Worm (Caenorhabditis elegans): ENCODE data around the gene nhr-47.

nhr-47 gene

ce11 chrV:5513630-5514378, 8.8 kb downstream of the nhr-47 start, which contains the start of the genes hpo-15 and mms-19:
TSS of gene hpo-15 (minus strand) at chrV:5513830.
TSS of gene mms-19 (plus strand) at chrV:5514348.
- no peak for TF ChIP-seq cog-1 (tag; optimal IDR thresholded peaks at IDR 0.05)
- no peak for TF ChIP-seq T22C8.4 (GFP tag; IDR thresholded peaks at IDR 0.05)
- no peak for TF ChIP-seq tab-1 (GFP tag; IDR thresholded peaks at IDR 0.05)
- TF ChIP-seq ztf-23 (GFP tag; IDR thresholded peaks at IDR 0.05) = no peak
- TF ChIP-seq klf-2 (GFP tag; conservative IDR thresholded peaks at IDR 0.05) = no peak

ce11 chrV:5521735-5522241, 16.7 kb downstream of the nhr-47 start, which contains the start of gene hir-1:
TSS of gene hir-1 (plus strand) at chrV:5522139.
- TF ChIP-seq cog-1 (tag; optimal IDR thresholded peaks at IDR 0.05) (no peak), ref-1 (GFP tag; conservative IDR thresholded peaks at IDR 0.05) (no peak), klf-2 (GFP tag; conservative IDR thresholded peaks at IDR 0.05) (no peak), med-1 (GFP tag; optimal IDR thresholded peaks at IDR 0.05; ENCODE audit: insufficient read depth) (no peak), T22C8.4 (GFP tag; IDR thresholded peaks at IDR 0.05) (no peak), tab-1 (GFP tag; IDR thresholded peaks at IDR 0.05) (no peak), flt-1 (GFP tag; IDR thresholded peaks at IDR 0.05) (no peak), ztf-29 (GFP tag; IDR thresholded peaks at IDR 0.05) (no peak), ztf-23 (GFP tag; IDR thresholded peaks at IDR 0.05) (no peak)

ce11 chrV:5523260-5523659, 18.2 kb downstream of the nhr-47 start:
- no peak for TF ChIP-seq klf-2 (GFP tag; conservative IDR thresholded peaks at IDR 0.05)
- no peak for TF ChIP-seq ref-1 (GFP tag; conservative IDR thresholded peaks at IDR 0.05)
- TF ChIP-seq tab-1 (GFP tag; IDR thresholded peaks at IDR 0.05) = no peak
- no peak for TF ChIP-seq cog-1 (tag; optimal IDR thresholded peaks at IDR 0.05)
- TF ChIP-seq ztf-29 (GFP tag; IDR thresholded peaks at IDR 0.05) = no peak
- no peak for TF ChIP-seq med-1 (GFP tag; optimal IDR thresholded peaks at IDR 0.05; ENCODE audit: insufficient read depth)
- no peak for TF ChIP-seq flt-1 (GFP tag; IDR thresholded peaks at IDR 0.05)
- TF ChIP-seq T22C8.4 (GFP tag; IDR thresholded peaks at IDR 0.05) = no peak
- TF ChIP-seq ztf-23 (GFP tag; IDR thresholded peaks at IDR 0.05) = no peak

ce11 chrV:5525208-5525607, 20.2 kb downstream of the nhr-47 start:
- TF ChIP-seq ztf-23 (GFP tag; IDR thresholded peaks at IDR 0.05) (no peak), T22C8.4 (GFP tag; IDR thresholded peaks at IDR 0.05) (no peak), cog-1 (tag; optimal IDR thresholded peaks at IDR 0.05) (no peak)

ce11 chrV:5527694-5528093, 22.6 kb downstream of the nhr-47 start:
- no peak for TF ChIP-seq ztf-29 (GFP tag; IDR thresholded peaks at IDR 0.05)
- TF ChIP-seq ztf-23 (GFP tag; IDR thresholded peaks at IDR 0.05) = no peak
- TF ChIP-seq tab-1 (GFP tag; IDR thresholded peaks at IDR 0.05) = no peak
- TF ChIP-seq flt-1 (GFP tag; IDR thresholded peaks at IDR 0.05) = no peak
- no peak for TF ChIP-seq ref-1 (GFP tag; conservative IDR thresholded peaks at IDR 0.05)
- no peak for TF ChIP-seq T22C8.4 (GFP tag; IDR thresholded peaks at IDR 0.05)
- TF ChIP-seq cog-1 (tag; optimal IDR thresholded peaks at IDR 0.05) = no peak
- no peak for TF ChIP-seq klf-2 (GFP tag; conservative IDR thresholded peaks at IDR 0.05)
- TF ChIP-seq med-1 (GFP tag; optimal IDR thresholded peaks at IDR 0.05; ENCODE audit: insufficient read depth) = no peak

ce11 chrV:5533755-5534154, 28.7 kb downstream of the nhr-47 start, which contains the start of gene grl-1:
TSS of gene grl-1 (minus strand) at chrV:5533855.
- TF ChIP-seq ztf-23 (GFP tag; IDR thresholded peaks at IDR 0.05) = no peak
- no peak for TF ChIP-seq med-1 (GFP tag; optimal IDR thresholded peaks at IDR 0.05; ENCODE audit: insufficient read depth)
- no peak for TF ChIP-seq klf-2 (GFP tag; conservative IDR thresholded peaks at IDR 0.05)
- TF ChIP-seq flt-1 (GFP tag; IDR thresholded peaks at IDR 0.05) = no peak
- TF ChIP-seq tab-1 (GFP tag; IDR thresholded peaks at IDR 0.05) = no peak
- TF ChIP-seq ztf-29 (GFP tag; IDR thresholded peaks at IDR 0.05) = no peak

ce11 chrV:5535774-5536173, 30.7 kb downstream of the nhr-47 start, which contains the start of gene C24G6.8:
TSS of gene C24G6.8 (minus strand) at chrV:5535874.
- TF ChIP-seq cog-1 (tag; optimal IDR thresholded peaks at IDR 0.05) (no peak), flt-1 (GFP tag; IDR thresholded peaks at IDR 0.05) (no peak), med-1 (GFP tag; optimal IDR thresholded peaks at IDR 0.05; ENCODE audit: insufficient read depth) (no peak), klf-2 (GFP tag; conservative IDR thresholded peaks at IDR 0.05) (no peak), ref-1 (GFP tag; conservative IDR thresholded peaks at IDR 0.05) (no peak)

- TF ChIP-seq ztf-23 (GFP tag; IDR thresholded peaks at IDR 0.05) (no peak), ref-1 (GFP tag; conservative IDR thresholded peaks at IDR 0.05) (no peak), ztf-29 (GFP tag; IDR thresholded peaks at IDR 0.05) (no peak)
Measured at ce11 chrV:5536240-5536811, 31.3 kb downstream of the nhr-47 start, which contains the start of the genes cox-16 and syp-2. TSS of gene cox-16 (minus strand) at chrV:5536243. TSS of gene syp-2 (plus strand) at chrV:5536487.

- TF ChIP-seq ztf-29 (GFP tag; IDR thresholded peaks at IDR 0.05) (no peak), med-1 (GFP tag; optimal IDR thresholded peaks at IDR 0.05; ENCODE audit: insufficient read depth) (no peak), flt-1 (GFP tag; IDR thresholded peaks at IDR 0.05) (no peak), cog-1 (tag; optimal IDR thresholded peaks at IDR 0.05) (no peak), ref-1 (GFP tag; conservative IDR thresholded peaks at IDR 0.05) (no peak), klf-2 (GFP tag; conservative IDR thresholded peaks at IDR 0.05) (no peak), tab-1 (GFP tag; IDR thresholded peaks at IDR 0.05) (no peak), ztf-23 (GFP tag; IDR thresholded peaks at IDR 0.05) (no peak), T22C8.4 (GFP tag; IDR thresholded peaks at IDR 0.05) (no peak)
Measured at ce11 chrV:5538500-5538899, 33.4 kb downstream of the nhr-47 start, which contains the start of gene cft-1. TSS of gene cft-1 (plus strand) at chrV:5538800.

ce11 chrV:5548051-5548450, 43.0 kb downstream of the nhr-47 start, which contains the start of gene ugt-48:
TSS of gene ugt-48 (minus strand) at chrV:5548062.
- TF ChIP-seq cog-1 (tag; optimal IDR thresholded peaks at IDR 0.05) (no peak), T22C8.4 (GFP tag; IDR thresholded peaks at IDR 0.05) (no peak), tab-1 (GFP tag; IDR thresholded peaks at IDR 0.05) (no peak), med-1 (GFP tag; optimal IDR thresholded peaks at IDR 0.05; ENCODE audit: insufficient read depth) (no peak), ztf-23 (GFP tag; IDR thresholded peaks at IDR 0.05) (no peak), ztf-29 (GFP tag; IDR thresholded peaks at IDR 0.05) (no peak), flt-1 (GFP tag; IDR thresholded peaks at IDR 0.05) (no peak)

Data from whole organism, midembryonic.